Worm (Caenorhabditis elegans) whole organism, early embryonic: ENCODE data around the gene ctl-2.
"Not testable (repeated sequence)": the region's sequence is repeated elsewhere in the genome, so short reads cannot be mapped to it uniquely, and the experiment has no call there.

Source experiments
- B0310.2 ChIP-seq: sonication (generic microtip); optimal IDR thresholded peaks from 2 replicates; lab custom pipeline; 2016; ENCODE audit warnings: mild to moderate bottlenecking, missing genetic modification characterization, missing compliant biosample characterization
- F13C5.2 ChIP-seq: sonication (generic microtip); optimal IDR thresholded peaks from 2 replicates; lab custom pipeline; 2017; ENCODE audit warnings: mild to moderate bottlenecking, missing genetic modification characterization, inconsistent platforms, missing compliant biosample characterization
- aly-1 ChIP-seq: sonication (generic microtip); optimal IDR thresholded peaks from 2 replicates; lab custom pipeline; 2016; ENCODE audit warnings: missing genetic modification characterization, missing compliant biosample characterization
- ama-1 ChIP-seq: fragments of 150-350 bp; optimal IDR thresholded peaks from 2 replicates; lab custom pipeline; 2014
- ceh-13 ChIP-seq: fragments of 200-800 bp; sonication (Bioruptor generic); optimal IDR thresholded peaks from 2 replicates; lab custom pipeline; 2018; ENCODE audit warnings: mild to moderate bottlenecking, missing genetic modification characterization, missing compliant biosample characterization
- ceh-36 ChIP-seq: sonication (generic microtip); optimal IDR thresholded peaks from 2 replicates; lab custom pipeline; 2016; ENCODE audit warnings: missing genetic modification characterization, inconsistent platforms, missing compliant biosample characterization
- flt-1 ChIP-seq: fragments of 200-800 bp; sonication (Bioruptor generic); IDR thresholded peaks from 2 replicates; pipeline ENCODE4 v1.3.6; 2022; ENCODE audit warnings: missing genetic modification characterization, missing compliant biosample characterization
- hmg-4 ChIP-seq: fragments of 200-800 bp; sonication (Bioruptor generic); optimal IDR thresholded peaks from 2 replicates; lab custom pipeline; 2018; ENCODE audit warnings: mild to moderate bottlenecking, missing genetic modification characterization, missing compliant biosample characterization
- hnd-1 ChIP-seq: sonication (generic microtip); optimal IDR thresholded peaks from 2 replicates; lab custom pipeline; 2016; ENCODE audit warnings: missing genetic modification characterization, missing compliant biosample characterization
- scrt-1 ChIP-seq: fragments of 200-800 bp; sonication (Bioruptor generic); IDR thresholded peaks from 2 replicates; pipeline ENCODE4 v1.3.6; 2022; ENCODE audit warnings: missing genetic modification characterization, missing compliant biosample characterization
- sea-1 ChIP-seq: fragments of 200-800 bp; sonication (Bioruptor generic); conservative IDR thresholded peaks from 2 replicates; pipeline ENCODE4 v1.3.6; 2022; ENCODE audit warnings: missing genetic modification characterization, missing compliant biosample characterization
- tbx-11 ChIP-seq: fragments of 200-800 bp; sonication (Bioruptor generic); IDR thresholded peaks from 2 replicates; pipeline ENCODE4 v1.3.6; 2022; ENCODE audit warnings: missing genetic modification characterization, missing compliant biosample characterization
- tra-4 ChIP-seq: sonication (generic microtip); optimal IDR thresholded peaks from 2 replicates; lab custom pipeline; 2017; ENCODE audit warnings: missing genetic modification characterization, missing compliant biosample characterization

DNA sequence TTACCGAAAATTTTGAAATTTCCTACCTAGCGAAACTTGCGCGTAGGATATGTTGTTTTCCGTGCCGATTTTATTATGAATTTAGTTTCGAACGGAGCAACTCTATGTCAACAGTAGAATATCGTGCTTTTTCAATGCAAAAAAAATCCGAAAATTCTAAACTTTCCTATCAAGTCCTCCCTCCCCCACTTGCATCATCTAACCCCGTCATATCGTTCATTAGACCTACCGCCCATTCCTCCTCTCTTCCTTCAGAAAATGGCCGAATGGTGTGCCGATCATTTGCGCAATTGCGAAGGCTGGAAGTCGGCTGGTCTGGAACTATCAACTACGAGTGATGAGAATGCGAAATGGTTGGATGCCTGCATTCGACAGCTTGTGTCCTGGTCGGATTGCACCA is 4.8 kb downstream of the ctl-2 start, which contains the start of gene Y54G11A.7:
- not testable (repeated sequence) for TF ChIP-seq ama-1 (lab: Kevin White, UChicago); F13C5.2 (tag; lab: Kevin White, UChicago); hmg-4 (GFP tag; lab: Kevin White, UChicago); B0310.2 (tag; lab: Kevin White, UChicago); hnd-1 (tag; lab: Kevin White, UChicago); flt-1 (GFP tag; lab: Robert Waterston, UW); ceh-13 (GFP tag; lab: Kevin White, UChicago); ceh-36 (tag; lab: Kevin White, UChicago); scrt-1; tra-4 (tag; lab: Kevin White, UChicago); tbx-11 (GFP tag; lab: Robert Waterston, UW); aly-1 (tag; lab: Kevin White, UChicago); sea-1 (GFP tag; lab: Robert Waterston, UW)
